Fruit fly (Drosophila melanogaster) whole organism, embryonic: ENCODE measurements around the gene TotB.

Experiments used
- Aef1 ChIP-seq: fragments of 200-800 bp; sonication (Bioruptor generic); IDR thresholded peaks from 3 replicates; pipeline ENCODE4 v1.3.6; 2022; ENCODE audit warnings: missing biosample characterization, missing genetic modification characterization
- Antp ChIP-seq: fragments of 200-800 bp; sonication (Bioruptor generic); optimal IDR thresholded peaks from 3 replicates; lab custom pipeline; 2016; ENCODE audit warnings: missing biosample characterization, missing genetic modification characterization
- Atf3 ChIP-seq: fragments of 200-800 bp; sonication (Bioruptor generic); optimal IDR thresholded peaks from 3 replicates; lab custom pipeline; 2016; ENCODE audit warnings: missing biosample characterization, missing genetic modification characterization
- CG11695 ChIP-seq: fragments of 200-800 bp; sonication (Bioruptor generic); IDR thresholded peaks from 3 replicates; pipeline ENCODE4 v1.3.6; 2022; ENCODE audit warnings: missing biosample characterization, missing genetic modification characterization
- CG12219 ChIP-seq: fragments of 200-800 bp; sonication (Bioruptor generic); optimal IDR thresholded peaks from 3 replicates; lab custom pipeline; 2018; ENCODE audit warnings: missing biosample characterization, mild to moderate bottlenecking, missing genetic modification characterization
- CG12236 ChIP-seq: fragments of 200-800 bp; sonication (Bioruptor generic); optimal IDR thresholded peaks from 2 replicates; lab custom pipeline; 2016; ENCODE audit warnings: missing biosample characterization, missing genetic modification characterization
- CG12391 ChIP-seq: fragments of 200-800 bp; sonication (Bioruptor generic); optimal IDR thresholded peaks from 3 replicates; lab custom pipeline; 2018; ENCODE audit warnings: missing biosample characterization, mild to moderate bottlenecking, missing genetic modification characterization, moderate library complexity
- CG13287 ChIP-seq: fragments of 200-800 bp; sonication (Bioruptor generic); IDR thresholded peaks from 2 replicates; pipeline ENCODE4 v1.3.6; 2022; ENCODE audit warnings: missing biosample characterization, missing genetic modification characterization; ENCODE audit not compliant: partially characterized antibody
- CG13424 ChIP-seq: fragments of 200-800 bp; sonication (Bioruptor generic); optimal IDR thresholded peaks from 2 replicates; lab custom pipeline; 2019; ENCODE audit warnings: missing biosample characterization, mild to moderate bottlenecking, missing genetic modification characterization, moderate library complexity
- CG15011 ChIP-seq: fragments of 200-800 bp; sonication (Bioruptor generic); optimal IDR thresholded peaks from 3 replicates; lab custom pipeline; 2018; ENCODE audit warnings: missing biosample characterization, mild to moderate bottlenecking, missing genetic modification characterization
- CG15479 ChIP-seq: fragments of 200-800 bp; sonication (Bioruptor generic); optimal IDR thresholded peaks from 3 replicates; lab custom pipeline; 2019; ENCODE audit warnings: missing biosample characterization, mild to moderate bottlenecking, missing genetic modification characterization, moderate library complexity
- CG16813 ChIP-seq: fragments of 200-800 bp; sonication (Bioruptor generic); IDR thresholded peaks from 3 replicates; pipeline ENCODE4 v1.3.6; 2022; ENCODE audit warnings: missing biosample characterization, missing genetic modification characterization; ENCODE audit not compliant: partially characterized antibody
- CG17359 ChIP-seq: fragments of 200-800 bp; sonication (Bioruptor generic); optimal IDR thresholded peaks from 3 replicates; lab custom pipeline; 2018; ENCODE audit warnings: missing biosample characterization, mild to moderate bottlenecking, missing genetic modification characterization, moderate library complexity
- CG18476 ChIP-seq: fragments of 200-800 bp; sonication (Bioruptor generic); optimal IDR thresholded peaks from 2 replicates; lab custom pipeline; 2016; ENCODE audit warnings: missing biosample characterization, mild to moderate bottlenecking, missing genetic modification characterization
- CG2129 ChIP-seq: fragments of 200-800 bp; sonication (Bioruptor generic); IDR thresholded peaks from 2 replicates; pipeline ENCODE4 v1.3.6; 2022; ENCODE audit warnings: missing biosample characterization, missing genetic modification characterization; ENCODE audit not compliant: partially characterized antibody
- CG31224 ChIP-seq: fragments of 200-800 bp; sonication (Bioruptor generic); IDR thresholded peaks from 2 replicates; pipeline ENCODE4 v1.3.6; 2022; ENCODE audit warnings: missing biosample characterization, missing genetic modification characterization
- CG31388 ChIP-seq: fragments of 200-800 bp; sonication (Bioruptor generic); optimal IDR thresholded peaks from 2 replicates; lab custom pipeline; 2016; ENCODE audit warnings: missing biosample characterization, missing genetic modification characterization
- CG3281 ChIP-seq: fragments of 200-800 bp; sonication (Bioruptor generic); optimal IDR thresholded peaks from 3 replicates; lab custom pipeline; 2017; ENCODE audit warnings: missing biosample characterization, mild to moderate bottlenecking, missing genetic modification characterization
- CG42726 ChIP-seq: fragments of 200-800 bp; sonication (Bioruptor generic); IDR thresholded peaks from 2 replicates; pipeline ENCODE4 v1.3.6; 2022; ENCODE audit warnings: missing biosample characterization, missing genetic modification characterization; ENCODE audit not compliant: partially characterized antibody
- CG43689 ChIP-seq: fragments of 200-800 bp; sonication (Bioruptor generic); IDR thresholded peaks from 2 replicates; pipeline ENCODE4 v1.3.6; 2022; ENCODE audit warnings: missing biosample characterization, missing genetic modification characterization
- CG4404 ChIP-seq: fragments of 200-800 bp; sonication (Bioruptor generic); IDR thresholded peaks from 2 replicates; pipeline ENCODE4 v1.3.6; 2022; ENCODE audit warnings: missing biosample characterization, missing genetic modification characterization
- CG5953 ChIP-seq: fragments of 200-800 bp; sonication (Bioruptor generic); IDR thresholded peaks from 2 replicates; pipeline ENCODE4 v1.3.6; 2022; ENCODE audit warnings: missing biosample characterization, missing genetic modification characterization
- CG6683 ChIP-seq: fragments of 200-800 bp; sonication (Bioruptor generic); optimal IDR thresholded peaks from 2 replicates; lab custom pipeline; 2017; ENCODE audit warnings: missing biosample characterization, mild to moderate bottlenecking, missing genetic modification characterization, missing genetic modification reagents
- CG6765 ChIP-seq: fragments of 200-800 bp; sonication (Bioruptor generic); optimal IDR thresholded peaks from 3 replicates; lab custom pipeline; 2017; ENCODE audit warnings: missing biosample characterization, mild to moderate bottlenecking, missing genetic modification characterization
- CG9215 ChIP-seq: fragments of 200-800 bp; sonication (Bioruptor generic); IDR thresholded peaks from 2 replicates; pipeline ENCODE4 v1.3.6; 2022; ENCODE audit warnings: missing biosample characterization, missing genetic modification characterization
- D19B ChIP-seq: fragments of 200-800 bp; sonication (Bioruptor generic); optimal IDR thresholded peaks from 2 replicates; lab custom pipeline; 2017; ENCODE audit warnings: missing biosample characterization, mild to moderate bottlenecking, missing genetic modification characterization
- Dek ChIP-seq: fragments of 200-800 bp; sonication (Bioruptor generic); optimal IDR thresholded peaks from 3 replicates; lab custom pipeline; 2019; ENCODE audit warnings: missing biosample characterization, mild to moderate bottlenecking, missing genetic modification characterization, moderate library complexity
- Drgx ChIP-seq: fragments of 200-800 bp; sonication (Bioruptor generic); IDR thresholded peaks from 2 replicates; pipeline ENCODE4 v1.3.6; 2022; ENCODE audit warnings: missing biosample characterization, missing genetic modification characterization
- E2f2 ChIP-seq: fragments of 200-800 bp; sonication (Bioruptor generic); IDR thresholded peaks from 2 replicates; pipeline ENCODE4 v1.3.6; 2022; ENCODE audit warnings: missing biosample characterization, missing genetic modification characterization
- HHEX ChIP-seq: fragments of 200-800 bp; sonication (Bioruptor generic); optimal IDR thresholded peaks from 3 replicates; lab custom pipeline; 2017; ENCODE audit warnings: missing biosample characterization, mild to moderate bottlenecking, missing genetic modification characterization, missing genetic modification reagents
- Kr ChIP-seq: fragments of 200-800 bp; sonication (Bioruptor generic); optimal IDR thresholded peaks from 2 replicates; lab custom pipeline; 2017; ENCODE audit warnings: missing biosample characterization, mild to moderate bottlenecking, missing genetic modification characterization
- ash1 ChIP-seq: fragments of 200-800 bp; sonication (Bioruptor generic); optimal IDR thresholded peaks from 2 replicates; lab custom pipeline; 2018; ENCODE audit warnings: missing biosample characterization, mild to moderate bottlenecking, missing genetic modification characterization
- btn ChIP-seq: fragments of 200-800 bp; sonication (Bioruptor generic); optimal IDR thresholded peaks from 2 replicates; lab custom pipeline; 2016; ENCODE audit warnings: missing biosample characterization, missing genetic modification characterization
- crc ChIP-seq: fragments of 200-800 bp; sonication (Bioruptor generic); optimal IDR thresholded peaks from 2 replicates; lab custom pipeline; 2016; ENCODE audit warnings: missing biosample characterization, missing genetic modification characterization
- crol ChIP-seq: fragments of 200-800 bp; sonication (Bioruptor generic); IDR thresholded peaks from 2 replicates; pipeline ENCODE4 v1.3.6; 2022; ENCODE audit warnings: missing biosample characterization, missing genetic modification characterization
- esg ChIP-seq: fragments of 200-800 bp; sonication (Bioruptor generic); conservative IDR thresholded peaks from 2 replicates; pipeline ENCODE4 v1.3.6; 2022; ENCODE audit warnings: missing biosample characterization, missing genetic modification characterization
- exex ChIP-seq: fragments of 200-800 bp; sonication (Bioruptor generic); optimal IDR thresholded peaks from 4 replicates; lab custom pipeline; 2018; ENCODE audit warnings: missing biosample characterization, mild to moderate bottlenecking, missing genetic modification characterization, moderate library complexity
- gem ChIP-seq: fragments of 200-800 bp; sonication (Bioruptor generic); optimal IDR thresholded peaks from 2 replicates; lab custom pipeline; 2019; ENCODE audit warnings: missing biosample characterization, mild to moderate bottlenecking, missing genetic modification characterization, moderate library complexity
- grn ChIP-seq: fragments of 200-800 bp; sonication (Bioruptor generic); optimal IDR thresholded peaks from 3 replicates; lab custom pipeline; 2017; ENCODE audit warnings: missing biosample characterization, missing genetic modification characterization
- ind ChIP-seq: fragments of 200-800 bp; sonication (Bioruptor generic); optimal IDR thresholded peaks from 3 replicates; lab custom pipeline; 2016; ENCODE audit warnings: missing biosample characterization, missing genetic modification characterization
- insv ChIP-seq, 2 experiments: fragments of 200-800 bp; sonication (Bioruptor generic); optimal IDR thresholded peaks; 3 replicates each; lab custom pipeline; 2016 to 2018; ENCODE audit warnings: missing biosample characterization in 2 of 2, missing genetic modification characterization in 2 of 2
- jigr1 ChIP-seq: fragments of 200-800 bp; sonication (Bioruptor generic); IDR thresholded peaks from 3 replicates; pipeline ENCODE4 v1.3.6; 2022; ENCODE audit warnings: missing biosample characterization, missing genetic modification characterization
- jing ChIP-seq: fragments of 200-800 bp; sonication (Bioruptor generic); optimal IDR thresholded peaks from 2 replicates; lab custom pipeline; 2018; ENCODE audit warnings: missing biosample characterization, mild to moderate bottlenecking, missing genetic modification characterization
- onecut ChIP-seq: fragments of 200-800 bp; sonication (Bioruptor generic); IDR thresholded peaks from 2 replicates; pipeline ENCODE4 v1.3.6; 2022; ENCODE audit warnings: missing biosample characterization, missing genetic modification characterization
- pan ChIP-seq, 4 experiments: fragments of >200 bp in 3 of 4; fragments of 200-800 bp in 1 of 4; sonication (Bioruptor generic) in 1 of 4; optimal IDR thresholded peaks in 3 of 4; IDR thresholded peaks in 1 of 4; 2 replicates each; pipeline versions ENCODE4 v1.3.6 to Lab custom; 2017 to 2022; ENCODE audit warnings: missing biosample characterization in 2 of 4, missing genetic modification characterization in 2 of 4, mixed read lengths in 1 of 4
- pho ChIP-seq: fragments of 200-800 bp; sonication (Bioruptor generic); optimal IDR thresholded peaks from 2 replicates; lab custom pipeline; 2016; ENCODE audit warnings: missing biosample characterization, missing genetic modification characterization
- sug ChIP-seq: fragments of 200-800 bp; optimal IDR thresholded peaks from 2 replicates; lab custom pipeline; 2019; ENCODE audit warnings: missing biosample characterization, mild to moderate bottlenecking, missing genetic modification characterization, moderate library complexity
- tio ChIP-seq: fragments of 200-800 bp; sonication (Bioruptor generic); optimal IDR thresholded peaks from 2 replicates; lab custom pipeline; 2017; ENCODE audit warnings: missing biosample characterization, missing genetic modification characterization, inconsistent platforms
- twi ChIP-seq: fragments of 200-800 bp; optimal IDR thresholded peaks from 2 replicates; lab custom pipeline; 2019; ENCODE audit warnings: missing biosample characterization, mild to moderate bottlenecking, missing genetic modification characterization, moderate library complexity
- vvl ChIP-seq: fragments of 200-800 bp; sonication (Bioruptor generic); IDR thresholded peaks from 2 replicates; pipeline ENCODE4 v1.3.6; 2022; ENCODE audit warnings: missing biosample characterization, missing genetic modification characterization
- zfh2 ChIP-seq: fragments of 200-800 bp; sonication (Bioruptor generic); optimal IDR thresholded peaks from 2 replicates; lab custom pipeline; 2016; ENCODE audit warnings: missing biosample characterization, missing genetic modification characterization

The TotB gene

DNA sequence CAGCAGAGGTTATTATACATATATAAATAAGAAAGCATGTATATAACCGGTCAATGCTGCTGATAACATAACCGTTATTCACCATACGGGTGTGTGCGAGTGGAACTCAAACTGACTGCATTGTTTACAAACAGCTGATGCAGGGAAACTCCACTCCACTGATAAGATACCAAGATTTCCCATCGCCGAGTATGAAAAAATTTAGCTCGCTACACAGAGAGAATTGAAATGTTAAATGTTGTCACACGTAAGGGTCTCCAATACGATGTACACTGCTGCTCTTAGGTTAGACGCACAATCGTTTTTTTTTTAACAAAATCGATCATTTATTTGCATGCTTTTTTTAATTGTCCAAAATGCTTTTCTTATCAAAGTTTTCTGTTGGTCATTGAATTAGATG is 40.1 kb upstream of the TotB start (continued):
- no peak for TF ChIP-seq CG43689 (GFP tag; lab: Robert Waterston, UW)
- no peak for TF ChIP-seq CG5953 (GFP tag; lab: Robert Waterston, UW)
- no peak for TF ChIP-seq onecut (GFP tag; lab: Robert Waterston, UW)
- no peak for TF ChIP-seq Antp (GFP tag; lab: Kevin White, UChicago)
- TF ChIP-seq esg (GFP tag; lab: Robert Waterston, UW), result no peak
- no peak for TF ChIP-seq btn (GFP tag; lab: Kevin White, UChicago)
- TF ChIP-seq exex (tag; lab: Kevin White, UChicago), result no peak
- no peak for TF ChIP-seq CG6765
- peak; percentile 46 for TF ChIP-seq ind
- TF ChIP-seq Dek (tag; lab: Kevin White, UChicago), result no peak
- TF ChIP-seq sug (tag; lab: Kevin White, UChicago), result no peak
- TF ChIP-seq ash1 (GFP tag; lab: Kevin White, UChicago), result no peak
- TF ChIP-seq jing, result no peak
- peak; percentile 45 for TF ChIP-seq CG12391
- TF ChIP-seq CG2129 (GFP tag; lab: Robert Waterston, UW), result no peak
- no peak for TF ChIP-seq zfh2
- no peak for TF ChIP-seq Kr (GFP tag; lab: Kevin White, UChicago)
- TF ChIP-seq HHEX (GFP tag; lab: Kevin White, UChicago), result no peak
- TF ChIP-seq CG15479, result no peak
- no peak for TF ChIP-seq CG31388 (GFP tag; lab: Kevin White, UChicago)
- TF ChIP-seq twi, result no peak
- TF ChIP-seq pan (optimal IDR thresholded peaks at IDR 0.05; lab: Kevin White, UChicago), result no peak
- peak in 1 of 2 experiments; percentile 25 for TF ChIP-seq pan (GFP tag; optimal IDR thresholded peaks at IDR 0.05 in 1 of 2, IDR thresholded peaks at IDR 0.05 in 1 of 2)
- no peak for TF ChIP-seq Aef1 (GFP tag; lab: Robert Waterston, UW)
- TF ChIP-seq CG4404, result no peak
- TF ChIP-seq grn, result no peak
- no peak for TF ChIP-seq crol (GFP tag; lab: Robert Waterston, UW)
- 0 out of 2 replicates have a peak, but pooled peaks have one; percentile 37 for TF ChIP-seq Drgx (GFP tag; lab: Robert Waterston, UW)
- TF ChIP-seq E2f2 (GFP tag; lab: Robert Waterston, UW), result no peak
- no peak for TF ChIP-seq Atf3 (GFP tag; lab: Kevin White, UChicago)
- peak; percentile 7 for TF ChIP-seq tio (GFP tag; lab: Kevin White, UChicago)
- no peak for TF ChIP-seq CG15011 (GFP tag; lab: Kevin White, UChicago)
- TF ChIP-seq pho (GFP tag; lab: Kevin White, UChicago), result no peak
- TF ChIP-seq CG13287 (GFP tag; lab: Robert Waterston, UW), result no peak
- peak; percentile 59 for TF ChIP-seq gem
- TF ChIP-seq CG12236 (GFP tag; lab: Kevin White, UChicago), result no peak
- TF ChIP-seq CG11695, result 0 out of 3 replicates have a peak, but pooled peaks have one; percentile 28
- TF ChIP-seq CG12219, result no peak
- no peak for TF ChIP-seq jigr1
- TF ChIP-seq vvl (GFP tag; lab: Robert Waterston, UW), result peak; percentile 35; the same call in 1 of the 2 replicates
- TF ChIP-seq CG3281, result no peak
- no peak for TF ChIP-seq CG31224 (GFP tag; lab: Robert Waterston, UW)
- no peak for TF ChIP-seq CG9215 (GFP tag; lab: Robert Waterston, UW)
- TF ChIP-seq CG18476, result no peak
- TF ChIP-seq D19B (GFP tag; lab: Kevin White, UChicago), result no peak
- TF ChIP-seq insv (GFP tag; optimal IDR thresholded peaks at IDR 0.05; lab: Kevin White, UChicago), result no peak
- no peak for TF ChIP-seq CG42726
- peak; percentile 21 for TF ChIP-seq CG13424 (tag; lab: Kevin White, UChicago)
- TF ChIP-seq crc (GFP tag; lab: Kevin White, UChicago), result no peak
- TF ChIP-seq CG16813 (GFP tag; lab: Robert Waterston, UW), result no peak
- peak; percentile 16 for TF ChIP-seq CG17359 (tag; lab: Kevin White, UChicago)
- no peak for TF ChIP-seq CG6683 (GFP tag; lab: Kevin White, UChicago)
